Worm (Caenorhabditis elegans): ENCODE data around the gene die-1.
A peak's percentile ranks its signal among the peaks of the same experiment; 100 is the strongest.

die-1 gene

DNA sequence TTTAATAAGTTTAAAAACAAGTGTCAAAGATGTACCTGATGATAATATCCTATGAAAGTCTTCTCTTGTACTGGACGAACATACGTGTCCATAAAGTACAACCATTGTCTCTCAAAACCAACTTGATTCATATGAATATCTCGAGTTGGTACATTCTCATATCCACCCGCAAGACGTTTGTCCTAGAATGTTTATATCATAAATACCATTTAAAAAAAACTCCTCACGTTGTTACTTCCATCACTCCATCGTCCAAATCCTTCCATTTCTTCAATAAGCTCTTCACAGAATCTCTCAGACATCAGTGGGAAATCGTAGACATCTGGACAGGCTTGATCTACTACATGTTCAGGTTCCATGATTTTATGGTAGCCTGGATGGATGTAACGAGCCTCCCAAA, 32.3 kb downstream of the die-1 start:
- TF ChIP-seq aly-1 (tag; optimal IDR thresholded peaks at IDR 0.05) (no peak), tra-4 (tag; optimal IDR thresholded peaks at IDR 0.05) (no peak), B0310.2 (tag; optimal IDR thresholded peaks at IDR 0.05) (no peak), tbx-37 (GFP tag; conservative IDR thresholded peaks at IDR 0.05) (no peak)

DNA sequence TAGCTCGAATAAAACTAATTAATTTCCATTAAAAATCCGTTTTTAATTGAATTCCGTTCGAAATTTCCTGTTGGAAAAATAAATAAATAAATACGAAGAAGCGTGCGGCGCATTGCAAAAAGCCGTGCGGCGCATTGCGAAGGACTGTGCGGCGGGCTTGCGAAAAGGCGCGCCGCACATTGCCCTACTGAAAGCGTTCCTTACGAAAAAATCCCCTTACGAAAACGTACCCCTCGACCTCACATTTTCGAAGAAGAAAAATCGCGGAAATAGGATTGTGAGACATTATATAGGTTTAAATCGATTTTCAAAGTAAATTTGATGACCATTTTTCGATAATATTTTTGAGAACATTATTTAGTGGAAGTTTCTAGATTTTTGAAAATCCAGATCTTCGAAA, 32.9 kb downstream of the die-1 start:
- TF ChIP-seq sea-1 (GFP tag; conservative IDR thresholded peaks at IDR 0.05), result peak; percentile 63; the same call in 1 of the 2 replicates
- TF ChIP-seq tbx-11 (GFP tag; IDR thresholded peaks at IDR 0.05), result peak; percentile 77; the same call in 1 of the 2 replicates
- peak; percentile 66; the same call in 1 of the 2 replicates for TF ChIP-seq scrt-1 (GFP tag; IDR thresholded peaks at IDR 0.05)
- TF ChIP-seq pes-1 (GFP tag; IDR thresholded peaks at IDR 0.05), result peak; percentile 81
- peak; percentile 49; the same call in 1 of the 2 replicates for TF ChIP-seq tbx-37 (GFP tag; conservative IDR thresholded peaks at IDR 0.05)

DNA sequence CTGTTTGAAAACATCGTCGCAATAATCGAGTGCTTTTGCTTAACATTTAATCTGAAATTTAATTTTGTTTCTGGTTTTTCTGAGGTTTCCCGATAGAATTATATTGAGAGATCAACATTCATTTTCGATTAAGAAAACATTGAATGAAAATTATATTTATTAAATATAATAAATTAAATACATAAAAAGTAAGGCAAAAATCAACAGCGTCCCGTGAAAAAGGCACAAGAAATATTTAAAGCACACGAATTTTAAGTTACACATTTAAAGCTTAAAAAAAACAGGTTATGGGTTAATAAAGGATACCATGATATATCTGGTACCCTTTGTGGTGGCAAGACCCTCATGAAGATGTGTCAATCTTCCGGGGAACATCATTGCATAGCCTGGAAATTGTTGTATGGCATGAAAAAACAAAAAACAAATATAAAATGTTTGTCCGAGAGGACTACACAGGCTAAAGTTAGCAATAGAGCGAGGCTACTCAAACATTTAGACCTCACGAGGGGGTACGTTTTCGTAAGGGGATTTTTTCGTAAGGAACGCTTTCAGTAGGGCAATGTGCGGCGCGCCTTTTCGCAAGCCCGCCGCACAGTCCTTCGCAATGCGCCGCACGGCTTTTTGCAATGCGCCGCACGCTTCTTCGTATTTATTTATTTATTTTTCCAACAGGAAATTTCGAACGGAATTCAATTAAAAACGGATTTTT, 34.4 kb downstream of the die-1 start, which contains the start of gene mtcu-2:
mtcu-2 (minus strand) TSS at position 51 of the 709 bp plus-strand sequence.
- TF ChIP-seq F13C5.2 (tag; optimal IDR thresholded peaks at IDR 0.05) (peak; percentile 39), pes-1 (GFP tag; IDR thresholded peaks at IDR 0.05) (peak; percentile 91), tbx-11 (GFP tag; IDR thresholded peaks at IDR 0.05) (peak; percentile 79), flt-1 (GFP tag; IDR thresholded peaks at IDR 0.05) (peak; percentile 76), sea-1 (GFP tag; conservative IDR thresholded peaks at IDR 0.05) (peak; percentile 94), scrt-1 (GFP tag; IDR thresholded peaks at IDR 0.05) (peak; percentile 81), tbx-37 (GFP tag; conservative IDR thresholded peaks at IDR 0.05) (peak; percentile 85)

DNA sequence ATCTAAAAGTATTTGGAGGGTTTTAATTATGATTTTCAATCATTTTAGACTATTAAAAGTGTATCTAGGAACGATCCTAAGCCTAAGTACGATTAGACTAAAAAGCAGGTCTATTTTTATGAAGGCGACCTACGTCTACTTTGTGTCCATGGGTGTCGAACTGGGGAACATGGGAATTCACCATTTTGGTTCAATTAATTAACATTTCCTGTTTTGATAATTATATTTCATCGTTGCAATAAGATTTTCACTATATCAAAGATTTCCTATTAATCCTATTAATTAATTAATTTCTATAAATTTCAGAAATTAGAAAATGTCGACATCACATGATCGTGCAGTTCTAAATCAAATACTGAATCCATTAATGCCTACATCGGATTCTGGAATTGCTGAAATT, 37.8 kb downstream of the die-1 start, which contains the start of gene ttc-36:
ttc-36 (plus strand) TSS at position 301 of the 400 bp plus-strand sequence.
- TF ChIP-seq tbx-11 (GFP tag; IDR thresholded peaks at IDR 0.05) (no peak), scrt-1 (GFP tag; IDR thresholded peaks at IDR 0.05) (no peak), aly-1 (tag; optimal IDR thresholded peaks at IDR 0.05) (no peak), ets-7 (tag; optimal IDR thresholded peaks at IDR 0.05) (no peak), ceh-36 (tag; optimal IDR thresholded peaks at IDR 0.05) (no peak), tra-4 (tag; optimal IDR thresholded peaks at IDR 0.05) (no peak), ceh-13 (GFP tag; optimal IDR thresholded peaks at IDR 0.05) (no peak), pes-1 (GFP tag; IDR thresholded peaks at IDR 0.05) (no peak), B0310.2 (tag; optimal IDR thresholded peaks at IDR 0.05) (no peak), hnd-1 (tag; optimal IDR thresholded peaks at IDR 0.05) (no peak), sea-1 (GFP tag; conservative IDR thresholded peaks at IDR 0.05) (no peak), flt-1 (GFP tag; IDR thresholded peaks at IDR 0.05) (no peak), ama-1 (optimal IDR thresholded peaks at IDR 0.05) (no peak), hmg-4 (GFP tag; optimal IDR thresholded peaks at IDR 0.05) (no peak), hmbx-1 (tag; optimal IDR thresholded peaks at IDR 0.05) (no peak), tbx-37 (GFP tag; conservative IDR thresholded peaks at IDR 0.05) (no peak), F13C5.2 (tag; optimal IDR thresholded peaks at IDR 0.05) (no peak)

DNA sequence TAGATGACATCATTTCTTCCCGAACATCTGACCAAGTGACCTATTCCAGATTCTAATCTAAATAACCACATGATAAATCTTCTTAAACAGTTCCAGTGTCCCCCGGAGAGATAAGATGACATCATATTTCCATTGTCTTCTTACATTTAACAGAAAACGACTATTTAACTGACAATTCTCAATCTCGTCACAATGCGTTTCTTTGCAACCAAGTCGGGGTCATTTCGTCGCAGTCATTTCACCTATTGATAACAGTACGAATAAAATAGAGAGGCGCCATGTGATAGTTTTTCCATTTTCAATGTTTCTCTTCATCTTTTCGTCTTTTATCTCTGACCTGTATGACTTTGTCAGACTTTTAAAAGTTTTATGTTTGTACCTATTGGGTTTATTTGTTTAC, 38.7 kb downstream of the die-1 start:
- no peak for TF ChIP-seq hmg-4 (GFP tag; optimal IDR thresholded peaks at IDR 0.05)
- no peak for TF ChIP-seq pes-1 (GFP tag; IDR thresholded peaks at IDR 0.05)
- TF ChIP-seq ceh-36 (tag; optimal IDR thresholded peaks at IDR 0.05), result no peak
- no peak for TF ChIP-seq flt-1 (GFP tag; IDR thresholded peaks at IDR 0.05)
- no peak for TF ChIP-seq F13C5.2 (tag; optimal IDR thresholded peaks at IDR 0.05)
- TF ChIP-seq aly-1 (tag; optimal IDR thresholded peaks at IDR 0.05), result no peak
- no peak for TF ChIP-seq scrt-1 (GFP tag; IDR thresholded peaks at IDR 0.05)
- TF ChIP-seq ets-7 (tag; optimal IDR thresholded peaks at IDR 0.05), result no peak
- TF ChIP-seq hmbx-1 (tag; optimal IDR thresholded peaks at IDR 0.05), result no peak
- no peak for TF ChIP-seq sea-1 (GFP tag; conservative IDR thresholded peaks at IDR 0.05)
- no peak for TF ChIP-seq tbx-37 (GFP tag; conservative IDR thresholded peaks at IDR 0.05)

DNA sequence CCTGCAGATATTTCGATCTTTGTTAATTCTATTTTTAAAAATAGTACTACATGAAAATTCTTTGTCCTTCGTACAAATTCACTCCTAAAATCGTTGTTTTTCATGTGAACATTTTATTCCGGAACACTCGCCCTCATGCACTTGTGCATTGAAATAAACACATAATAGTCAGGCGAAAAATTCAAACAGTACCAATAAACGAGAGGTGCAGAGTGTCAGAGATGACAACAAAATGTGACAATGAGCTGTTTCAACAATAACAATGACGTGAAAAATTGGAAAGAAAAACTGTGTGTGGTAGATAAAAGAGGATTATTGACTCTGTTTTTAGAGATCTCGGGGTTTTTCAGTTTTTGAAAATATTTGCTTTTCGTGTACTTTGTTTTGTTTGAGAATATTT, 39.5 kb downstream of the die-1 start, which contains the start of gene F52H3.6:
F52H3.6 (minus strand) TSS at position 228 of the 400 bp plus-strand sequence.
- no peak for TF ChIP-seq scrt-1 (GFP tag; IDR thresholded peaks at IDR 0.05)
- TF ChIP-seq flt-1 (GFP tag; IDR thresholded peaks at IDR 0.05), result no peak
- TF ChIP-seq ets-7 (tag; optimal IDR thresholded peaks at IDR 0.05), result no peak
- TF ChIP-seq ceh-36 (tag; optimal IDR thresholded peaks at IDR 0.05), result no peak
- no peak for TF ChIP-seq hnd-1 (tag; optimal IDR thresholded peaks at IDR 0.05)
- TF ChIP-seq ama-1 (optimal IDR thresholded peaks at IDR 0.05), result no peak
- TF ChIP-seq pes-1 (GFP tag; IDR thresholded peaks at IDR 0.05), result no peak
- no peak for TF ChIP-seq ceh-13 (GFP tag; optimal IDR thresholded peaks at IDR 0.05)

DNA sequence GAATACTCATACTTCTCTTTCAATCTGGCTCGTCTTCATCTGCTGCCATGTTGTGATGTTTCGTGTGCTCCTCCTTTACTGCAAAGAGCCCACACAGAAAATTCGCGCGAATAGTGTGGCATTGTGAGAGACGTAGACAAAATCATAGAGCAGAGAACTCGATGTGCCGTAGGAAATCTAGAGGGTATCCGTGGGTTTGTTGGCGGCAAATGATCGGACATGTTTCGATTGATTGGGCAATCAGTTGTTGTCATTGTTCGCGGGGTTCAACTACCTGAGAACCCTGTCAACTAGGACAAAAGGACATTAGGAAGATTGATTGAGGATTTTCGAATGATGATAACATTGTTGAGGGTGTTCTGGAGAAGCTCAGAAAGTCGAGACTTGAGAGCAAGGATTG, 42.7 kb downstream of the die-1 start:
- no peak for TF ChIP-seq ceh-36 (tag; optimal IDR thresholded peaks at IDR 0.05)
- no peak for TF ChIP-seq scrt-1 (GFP tag; IDR thresholded peaks at IDR 0.05)
- no peak for TF ChIP-seq hmbx-1 (tag; optimal IDR thresholded peaks at IDR 0.05)
- TF ChIP-seq sea-1 (GFP tag; conservative IDR thresholded peaks at IDR 0.05), result no peak
- no peak for TF ChIP-seq tbx-11 (GFP tag; IDR thresholded peaks at IDR 0.05)
- no peak for TF ChIP-seq ets-7 (tag; optimal IDR thresholded peaks at IDR 0.05)
- no peak for TF ChIP-seq flt-1 (GFP tag; IDR thresholded peaks at IDR 0.05)
- TF ChIP-seq hmg-4 (GFP tag; optimal IDR thresholded peaks at IDR 0.05), result no peak
- TF ChIP-seq pes-1 (GFP tag; IDR thresholded peaks at IDR 0.05), result no peak
- no peak for TF ChIP-seq hnd-1 (tag; optimal IDR thresholded peaks at IDR 0.05)
- no peak for TF ChIP-seq F13C5.2 (tag; optimal IDR thresholded peaks at IDR 0.05)
- TF ChIP-seq tra-4 (tag; optimal IDR thresholded peaks at IDR 0.05), result no peak
- TF ChIP-seq aly-1 (tag; optimal IDR thresholded peaks at IDR 0.05), result no peak

DNA sequence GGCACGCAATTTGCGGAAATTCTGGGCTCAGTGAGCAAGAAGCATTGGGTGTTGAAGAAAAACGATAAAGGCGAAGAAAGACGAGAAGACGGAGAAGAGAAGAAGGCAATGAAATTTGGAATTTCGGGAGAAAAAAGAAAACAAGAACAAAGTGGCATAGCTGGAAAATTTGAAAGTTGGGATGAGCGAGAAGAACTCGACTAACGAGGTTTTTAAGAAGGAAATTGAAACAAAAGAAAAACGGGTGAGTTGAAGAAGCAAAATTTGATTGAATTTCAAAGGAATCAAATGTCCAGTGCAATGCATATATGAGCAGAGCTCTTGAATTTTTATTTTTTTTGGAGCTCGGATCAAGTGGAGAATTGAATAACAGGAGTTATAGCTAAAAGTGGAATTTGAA, 46.0 kb downstream of the die-1 start:
- TF ChIP-seq F13C5.2 (tag; optimal IDR thresholded peaks at IDR 0.05) (no peak), sea-1 (GFP tag; conservative IDR thresholded peaks at IDR 0.05) (no peak), aly-1 (tag; optimal IDR thresholded peaks at IDR 0.05) (no peak), pes-1 (GFP tag; IDR thresholded peaks at IDR 0.05) (no peak), hmbx-1 (tag; optimal IDR thresholded peaks at IDR 0.05) (no peak), hnd-1 (tag; optimal IDR thresholded peaks at IDR 0.05) (no peak), tbx-37 (GFP tag; conservative IDR thresholded peaks at IDR 0.05) (no peak), ceh-36 (tag; optimal IDR thresholded peaks at IDR 0.05) (no peak), B0310.2 (tag; optimal IDR thresholded peaks at IDR 0.05) (no peak), ets-7 (tag; optimal IDR thresholded peaks at IDR 0.05) (no peak), tra-4 (tag; optimal IDR thresholded peaks at IDR 0.05) (no peak), ama-1 (optimal IDR thresholded peaks at IDR 0.05) (no peak), flt-1 (GFP tag; IDR thresholded peaks at IDR 0.05) (no peak)

Data from whole organism, early embryonic.